Worm (Caenorhabditis elegans): ENCODE results near the gene aman-2.

DNA sequence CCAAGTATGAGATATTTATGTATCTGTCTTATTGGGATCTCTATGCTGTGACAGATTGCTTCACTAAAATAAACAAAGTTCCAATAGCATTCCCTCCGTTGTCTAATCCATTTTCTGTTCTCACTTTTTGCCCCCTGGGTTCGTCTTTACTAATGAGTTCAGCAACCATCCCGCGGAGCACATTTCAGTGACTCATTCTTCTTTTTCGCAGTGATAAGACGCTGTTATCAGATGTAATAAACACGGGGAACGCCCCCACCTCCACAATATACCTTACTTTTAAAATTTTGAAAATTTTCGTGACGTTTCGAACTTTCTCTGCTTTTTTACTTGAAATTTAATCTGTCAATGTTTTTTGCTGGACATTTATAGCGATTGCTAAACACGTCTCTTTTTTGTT is 32.9 kb downstream of the aman-2 start:
- TF ChIP-seq ztf-29 (GFP tag; IDR thresholded peaks at IDR 0.05) = no peak
- TF ChIP-seq flt-1 (GFP tag; IDR thresholded peaks at IDR 0.05) = no peak
- TF ChIP-seq med-1 (GFP tag; optimal IDR thresholded peaks at IDR 0.05; ENCODE audit: insufficient read depth) = no peak
- TF ChIP-seq cog-1 (tag; optimal IDR thresholded peaks at IDR 0.05) = no peak
- no peak for TF ChIP-seq ztf-23 (GFP tag; IDR thresholded peaks at IDR 0.05)
- TF ChIP-seq klf-2 (GFP tag; conservative IDR thresholded peaks at IDR 0.05) = no peak
- no peak for TF ChIP-seq ref-1 (GFP tag; conservative IDR thresholded peaks at IDR 0.05)
- TF ChIP-seq tab-1 (GFP tag; IDR thresholded peaks at IDR 0.05) = no peak
- TF ChIP-seq T22C8.4 (GFP tag; IDR thresholded peaks at IDR 0.05) = no peak

All from whole organism, midembryonic.